Fruit fly (Drosophila melanogaster): ENCODE measurements around the gene daed.

daed gene

DNA sequence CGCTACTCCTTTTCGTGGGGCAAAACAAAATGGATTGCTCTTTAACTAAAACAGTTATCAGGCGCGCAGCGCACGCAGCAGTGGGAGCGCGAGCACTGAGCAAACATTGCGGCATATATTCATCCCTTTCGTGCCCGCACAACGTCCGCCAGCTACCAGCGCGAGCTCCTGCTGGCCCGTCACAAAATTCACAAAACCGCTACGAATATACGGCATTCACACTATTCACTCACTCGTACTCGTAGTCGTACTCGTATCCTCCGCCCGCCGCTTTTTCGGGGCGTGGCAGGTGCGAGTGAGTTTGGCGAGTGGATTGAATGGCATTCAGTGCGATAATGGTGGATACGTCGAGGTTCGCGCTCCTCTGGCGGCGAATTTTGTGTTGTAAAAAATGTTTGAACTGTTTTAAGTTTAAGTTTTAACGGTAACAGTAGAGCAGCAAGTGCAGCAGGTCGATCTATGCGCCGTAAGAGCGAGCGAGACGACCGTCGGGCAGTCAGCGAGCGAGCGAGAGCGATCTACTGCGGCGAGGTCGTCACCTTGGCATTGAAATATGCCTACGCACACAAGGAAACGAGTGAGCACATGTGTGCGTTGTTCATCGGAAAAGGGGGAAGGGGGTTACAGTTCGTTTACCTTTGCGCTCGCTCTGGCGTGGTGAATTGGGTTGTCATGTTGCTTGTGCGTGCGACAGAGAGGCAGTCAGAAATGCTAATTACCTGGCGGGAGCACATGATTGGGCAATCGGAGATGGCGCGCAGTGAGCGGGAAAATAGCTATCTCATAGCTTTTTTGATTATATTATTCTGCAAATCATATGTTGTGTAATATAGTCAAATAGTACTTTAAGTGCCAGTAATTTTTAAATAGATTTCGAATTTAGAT, 19.3 kb downstream of the daed start (continued):
- TF ChIP-seq ac (GFP tag; optimal IDR thresholded peaks at IDR 0.05) = peak; percentile 39
- no peak for TF ChIP-seq Doc2 (GFP tag; IDR thresholded peaks at IDR 0.05)
- TF ChIP-seq Oaz (GFP tag; IDR thresholded peaks at IDR 0.05) = no peak
- no peak for TF ChIP-seq CG18011 (GFP tag; optimal IDR thresholded peaks at IDR 0.05)
- TF ChIP-seq Dad (GFP tag; optimal IDR thresholded peaks at IDR 0.05) = peak; percentile 9
- no peak for TF ChIP-seq CG34224 (GFP tag; IDR thresholded peaks at IDR 0.05; ENCODE audit: partially characterized antibody)
- TF ChIP-seq Taf1 (GFP tag; IDR thresholded peaks at IDR 0.05) = no peak
- no peak for TF ChIP-seq salm (tag; optimal IDR thresholded peaks at IDR 0.05)
- TF ChIP-seq CG5245 (GFP tag; optimal IDR thresholded peaks at IDR 0.05) = peak; percentile 18
- TF ChIP-seq peb (GFP tag; IDR thresholded peaks at IDR 0.05) = no peak
- no peak for TF ChIP-seq CG10274 (GFP tag; optimal IDR thresholded peaks at IDR 0.05)
- TF ChIP-seq CkIIα-i1 (GFP tag; IDR thresholded peaks at IDR 0.05) = no peak
- TF ChIP-seq luna (GFP tag; optimal IDR thresholded peaks at IDR 0.05) = peak; percentile 19
- TF ChIP-seq usp (GFP tag; optimal IDR thresholded peaks at IDR 0.05) = peak; percentile 22
- no peak for TF ChIP-seq CG11695 (GFP tag; IDR thresholded peaks at IDR 0.05)
- peak; percentile 37 for TF ChIP-seq dmrt99B (tag; optimal IDR thresholded peaks at IDR 0.05)
- TF ChIP-seq cato (GFP tag; optimal IDR thresholded peaks at IDR 0.05; ENCODE audit: borderline replicate concordance) = no peak
- no peak for TF ChIP-seq CG17802 (tag; optimal IDR thresholded peaks at IDR 0.05)
- TF ChIP-seq tap (tag; optimal IDR thresholded peaks at IDR 0.05) = no peak
- TF ChIP-seq CG14965 (GFP tag; optimal IDR thresholded peaks at IDR 0.05; ENCODE audit: borderline replicate concordance) = no peak
- TF ChIP-seq dmrt11E (tag; optimal IDR thresholded peaks at IDR 0.05) = peak; percentile 67
- no peak for TF ChIP-seq CG43689 (GFP tag; IDR thresholded peaks at IDR 0.05)
- TF ChIP-seq disco-r (GFP tag; optimal IDR thresholded peaks at IDR 0.05) = no peak
- TF ChIP-seq CG11504 (tag; optimal IDR thresholded peaks at IDR 0.05) = peak; percentile 69
- TF ChIP-seq Gug (GFP tag; IDR thresholded peaks at IDR 0.05) = peak; percentile 8; the same call in 1 of the 4 replicates
- no peak for TF ChIP-seq gsb (GFP tag; IDR thresholded peaks at IDR 0.05)
- TF ChIP-seq CG17829 (tag; optimal IDR thresholded peaks at IDR 0.05) = peak; percentile 41
- peak; percentile 74 for TF ChIP-seq CG30403 (GFP tag; optimal IDR thresholded peaks at IDR 0.05)
- TF ChIP-seq CG2129 (GFP tag; IDR thresholded peaks at IDR 0.05; ENCODE audit: partially characterized antibody) = no peak
- no peak for TF ChIP-seq chm (GFP tag; IDR thresholded peaks at IDR 0.05)
- peak; percentile 64 for TF ChIP-seq CG15269 (tag; optimal IDR thresholded peaks at IDR 0.05)
- TF ChIP-seq CG7786 (GFP tag; optimal IDR thresholded peaks at IDR 0.05) = peak; percentile 27
- peak; percentile 86 for TF ChIP-seq CG7987 (GFP tag; optimal IDR thresholded peaks at IDR 0.05)
- no peak for TF ChIP-seq CG16779 (GFP tag; IDR thresholded peaks at IDR 0.05)
- TF ChIP-seq NFAT (GFP tag; IDR thresholded peaks at IDR 0.05) = no peak
- peak; percentile 55 for TF ChIP-seq schlank (tag; optimal IDR thresholded peaks at IDR 0.05)
- TF ChIP-seq CG7839 (tag; optimal IDR thresholded peaks at IDR 0.05) = peak; percentile 58
- TF ChIP-seq CG11398 (GFP tag; optimal IDR thresholded peaks at IDR 0.05) = no peak
- no peak for TF ChIP-seq CG12236 (GFP tag; optimal IDR thresholded peaks at IDR 0.05)
- TF ChIP-seq Asciz (GFP tag; optimal IDR thresholded peaks at IDR 0.05) = peak; percentile 11
- no peak for TF ChIP-seq MESR4 (GFP tag; optimal IDR thresholded peaks at IDR 0.05)
- no peak for TF ChIP-seq Mad (GFP tag; optimal IDR thresholded peaks at IDR 0.05)
- TF ChIP-seq Hr39 (optimal IDR thresholded peaks at IDR 0.05) = no peak
- TF ChIP-seq ERR (GFP tag; optimal IDR thresholded peaks at IDR 0.05) = peak; percentile 81
- peak; percentile 94 for TF ChIP-seq CG12769 (tag; optimal IDR thresholded peaks at IDR 0.05)
- no peak for TF ChIP-seq Gsc (GFP tag; IDR thresholded peaks at IDR 0.05)
- TF ChIP-seq Mes4 (GFP tag; optimal IDR thresholded peaks at IDR 0.05) = no peak
- TF ChIP-seq toy (GFP tag; IDR thresholded peaks at IDR 0.05) = no peak
- no peak for TF ChIP-seq chinmo (GFP tag; IDR thresholded peaks at IDR 0.05; ENCODE audit: partially characterized antibody)
- TF ChIP-seq nmo (GFP tag; optimal IDR thresholded peaks at IDR 0.05) = peak; percentile 63
